Fruit fly (Drosophila melanogaster): ENCODE measurements around the gene Pak.

Gene Pak

dm6 chr3R:6350755-6351154, at the start of gene Pak:
TSS of gene Pak (plus strand) at chr3R:6350896.
- TF ChIP-seq GATAd (GFP tag; optimal IDR thresholded peaks at IDR 0.05) (peak; percentile 15), woc (GFP tag; optimal IDR thresholded peaks at IDR 0.05) (peak; percentile 42), foxo (GFP tag; optimal IDR thresholded peaks at IDR 0.05) (no peak), Hr83 (GFP tag; optimal IDR thresholded peaks at IDR 0.05; ENCODE audit: poor library complexity, severe bottlenecking) (peak; percentile 91), Hnf4 (GFP tag; optimal IDR thresholded peaks at IDR 0.05) (peak; percentile 29), Myc (optimal IDR thresholded peaks at IDR 0.05) (no peak)

- no peak for TF ChIP-seq CrebA (GFP tag; optimal IDR thresholded peaks at IDR 0.05; ENCODE audit: borderline replicate concordance)
- no peak for TF ChIP-seq OdsH (GFP tag; optimal IDR thresholded peaks at IDR 0.05)
- no peak for TF ChIP-seq Abd-B (GFP tag; optimal IDR thresholded peaks at IDR 0.05)
- no peak for TF ChIP-seq foxo (GFP tag; optimal IDR thresholded peaks at IDR 0.05)
- no peak for TF ChIP-seq tai (GFP tag; optimal IDR thresholded peaks at IDR 0.05)
- no peak for TF ChIP-seq Mio (GFP tag; optimal IDR thresholded peaks at IDR 0.05)
- no peak for TF ChIP-seq h (GFP tag; optimal IDR thresholded peaks at IDR 0.05)
- TF ChIP-seq br (GFP tag; optimal IDR thresholded peaks at IDR 0.05), result no peak
- no peak for TF ChIP-seq Dfd (GFP tag; optimal IDR thresholded peaks at IDR 0.05)
- TF ChIP-seq dsf (GFP tag; optimal IDR thresholded peaks at IDR 0.05; ENCODE audit: borderline replicate concordance), result no peak
- no peak for TF ChIP-seq CG32264 (GFP tag; optimal IDR thresholded peaks at IDR 0.05)
- no peak for TF ChIP-seq usp (GFP tag; optimal IDR thresholded peaks at IDR 0.05)
- no peak for TF ChIP-seq GATAd (GFP tag; optimal IDR thresholded peaks at IDR 0.05)
- no peak for TF ChIP-seq jim (GFP tag; optimal IDR thresholded peaks at IDR 0.05)
- TF ChIP-seq brk (GFP tag; optimal IDR thresholded peaks at IDR 0.05), result no peak
Measured at dm6 chr3R:6301257-6301839, 49.3 kb upstream of the Pak start, which contains the start of gene Osi15. TSS of gene Osi15 (plus strand) at chr3R:6301804.

DNA sequence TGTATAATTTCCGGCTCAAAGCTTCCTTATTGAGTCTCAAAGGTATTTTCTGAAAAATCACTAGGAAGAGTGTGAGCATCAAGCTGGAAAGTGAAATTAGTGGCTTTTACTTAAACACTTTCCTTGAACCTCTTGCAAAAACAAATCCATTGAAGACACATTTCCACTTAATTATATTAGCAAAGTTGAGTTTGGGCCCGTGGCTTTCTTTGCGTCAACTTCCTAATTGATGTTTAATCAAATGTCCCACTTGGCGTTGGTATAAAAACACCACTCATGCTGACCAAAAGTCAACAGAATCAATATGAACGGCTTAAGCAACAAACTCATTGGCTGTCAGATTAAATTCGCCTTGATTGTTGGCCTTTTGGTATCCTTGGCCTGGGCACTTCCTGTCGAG, 47.0 kb upstream of the Pak start, which contains the start of gene CG46396:
TSS of gene CG46396 (plus strand) at position 301 of the 400 bp plus-strand sequence.
- TF ChIP-seq Rel (GFP tag; optimal IDR thresholded peaks at IDR 0.05), result no peak
- TF ChIP-seq Rel (tag; optimal IDR thresholded peaks at IDR 0.05), result no peak
- TF ChIP-seq Vsx2 (GFP tag; optimal IDR thresholded peaks at IDR 0.05; ENCODE audit: partially characterized antibody), result no peak
- TF ChIP-seq CG9705 (GFP tag; optimal IDR thresholded peaks at IDR 0.05), result no peak
- TF ChIP-seq N (GFP tag; optimal IDR thresholded peaks at IDR 0.05), result no peak

DNA sequence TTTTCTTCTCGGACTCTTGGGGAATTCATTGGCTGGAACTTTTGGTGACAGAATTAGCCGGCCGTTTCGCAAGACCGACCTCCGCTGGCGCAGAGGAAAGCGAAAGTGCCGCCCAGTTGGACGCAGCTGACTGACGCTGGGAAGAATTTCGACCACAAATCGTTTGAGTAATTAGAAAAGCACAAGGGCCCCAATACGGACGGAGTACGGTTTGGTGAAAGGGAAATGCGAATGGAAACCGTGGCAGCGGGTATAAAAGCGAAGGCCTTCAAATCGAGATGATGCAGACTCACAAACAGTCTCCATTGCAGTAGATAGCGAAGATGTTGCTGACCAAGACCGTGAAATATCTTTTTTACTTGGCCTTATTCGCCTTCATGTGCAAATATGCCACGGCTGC, 45.7 kb upstream of the Pak start, which contains the start of gene Osi16:
TSS of gene Osi16 (plus strand) at position 301 of the 400 bp plus-strand sequence.
- no peak for TF ChIP-seq fru (GFP tag; optimal IDR thresholded peaks at IDR 0.05)
- TF ChIP-seq CG9705 (GFP tag; optimal IDR thresholded peaks at IDR 0.05), result no peak
- TF ChIP-seq usp (GFP tag; optimal IDR thresholded peaks at IDR 0.05), result no peak
- no peak for TF ChIP-seq dmrt93B (GFP tag; optimal IDR thresholded peaks at IDR 0.05)
- TF ChIP-seq HLH106 (tag; optimal IDR thresholded peaks at IDR 0.05), result no peak
- TF ChIP-seq tai (GFP tag; optimal IDR thresholded peaks at IDR 0.05), result no peak
- TF ChIP-seq brk (GFP tag; optimal IDR thresholded peaks at IDR 0.05), result no peak
- no peak for TF ChIP-seq CG32264 (GFP tag; optimal IDR thresholded peaks at IDR 0.05)
- no peak for TF ChIP-seq Hnf4 (GFP tag; optimal IDR thresholded peaks at IDR 0.05)
- TF ChIP-seq foxo (GFP tag; optimal IDR thresholded peaks at IDR 0.05), result no peak
- no peak for TF ChIP-seq jim (GFP tag; optimal IDR thresholded peaks at IDR 0.05)
- TF ChIP-seq GATAd (GFP tag; optimal IDR thresholded peaks at IDR 0.05), result no peak
- TF ChIP-seq Mio (GFP tag; optimal IDR thresholded peaks at IDR 0.05), result no peak
- TF ChIP-seq psq (GFP tag; optimal IDR thresholded peaks at IDR 0.05), result no peak
- no peak for TF ChIP-seq N (GFP tag; optimal IDR thresholded peaks at IDR 0.05)

dm6 chr3R:6306584-6306983, 44.1 kb upstream of the Pak start, which contains the start of gene CG46026:
TSS of gene CG46026 (plus strand) at chr3R:6306884.
- TF ChIP-seq pan (optimal IDR thresholded peaks at IDR 0.05) (no peak), dmrt93B (GFP tag; optimal IDR thresholded peaks at IDR 0.05) (no peak), GATAd (GFP tag; optimal IDR thresholded peaks at IDR 0.05) (no peak), N (GFP tag; optimal IDR thresholded peaks at IDR 0.05) (no peak), Hr78 (GFP tag; optimal IDR thresholded peaks at IDR 0.05) (no peak), OdsH (GFP tag; optimal IDR thresholded peaks at IDR 0.05) (no peak), Dif (GFP tag; optimal IDR thresholded peaks at IDR 0.05; ENCODE audit: partially characterized antibody) (no peak), Rel (GFP tag; optimal IDR thresholded peaks at IDR 0.05) (no peak), Rel (tag; optimal IDR thresholded peaks at IDR 0.05) (no peak), Mio (GFP tag; optimal IDR thresholded peaks at IDR 0.05) (no peak), usp (GFP tag; optimal IDR thresholded peaks at IDR 0.05) (no peak), HLH106 (tag; optimal IDR thresholded peaks at IDR 0.05) (no peak), tai (GFP tag; optimal IDR thresholded peaks at IDR 0.05) (no peak), brk (GFP tag; optimal IDR thresholded peaks at IDR 0.05) (no peak), woc (GFP tag; optimal IDR thresholded peaks at IDR 0.05) (no peak), fru (GFP tag; optimal IDR thresholded peaks at IDR 0.05) (no peak), Sp1 (GFP tag; optimal IDR thresholded peaks at IDR 0.05) (no peak), ey (GFP tag; optimal IDR thresholded peaks at IDR 0.05) (no peak), lola (GFP tag; optimal IDR thresholded peaks at IDR 0.05) (no peak), Hnf4 (GFP tag; optimal IDR thresholded peaks at IDR 0.05) (no peak)
